Worm (Caenorhabditis elegans) whole organism, L1 larva: ENCODE measurements around the gene Y43F8B.29.

Experiments
- ama-1 ChIP-seq: fragments of 150-350 bp; optimal IDR thresholded peaks from 2 replicates; lab custom pipeline; 2014
- ceh-88 ChIP-seq: fragments of 200-800 bp; sonication (Bioruptor generic); IDR thresholded peaks from 2 replicates; pipeline ENCODE4 v1.3.6; 2022; ENCODE audit warnings: missing genetic modification characterization, missing compliant biosample characterization
- ces-1 ChIP-seq: fragments of 150-350 bp; optimal IDR thresholded peaks from 2 replicates; lab custom pipeline; 2014; ENCODE audit warnings: missing biosample characterization, missing genetic modification reagents, missing genetic modification characterization
- elt-3 ChIP-seq, 6 experiments: fragments of 150-350 bp in 1 of 6; sonication (generic microtip); optimal IDR thresholded peaks; 2 replicates each; lab custom pipeline; 2017 to 2018; ENCODE audit warnings: missing biosample characterization in 6 of 6, missing genetic modification characterization in 6 of 6, inconsistent platforms in 1 of 6
- fkh-10 ChIP-seq: sonication (generic microtip); optimal IDR thresholded peaks from 2 replicates; lab custom pipeline; 2017; ENCODE audit warnings: missing biosample characterization, missing genetic modification reagents, missing genetic modification characterization
- lin-13 ChIP-seq: fragments of 150-350 bp; optimal IDR thresholded peaks from 2 replicates; lab custom pipeline; 2014; ENCODE audit warnings: missing biosample characterization, missing genetic modification reagents, missing genetic modification characterization
- lin-35 ChIP-seq, 2 experiments: fragments of 150-350 bp; optimal IDR thresholded peaks; 2 replicates each; lab custom pipeline; 2014; ENCODE audit warnings: missing biosample characterization in 2 of 2, missing genetic modification characterization in 2 of 2, missing genetic modification reagents in 2 of 2
- mdl-1 ChIP-seq, 2 experiments: fragments of 150-350 bp; optimal IDR thresholded peaks; 2 replicates each; lab custom pipeline; 2014 to 2017; ENCODE audit warnings: missing biosample characterization in 2 of 2, missing genetic modification characterization in 2 of 2, inconsistent platforms in 1 of 2
- mef-2 ChIP-seq: fragments of 150-350 bp; optimal IDR thresholded peaks from 2 replicates; lab custom pipeline; 2014; ENCODE audit warnings: missing biosample characterization, missing genetic modification characterization
- nhr-11 ChIP-seq: fragments of 150-350 bp; optimal IDR thresholded peaks from 2 replicates; lab custom pipeline; 2014; ENCODE audit warnings: missing biosample characterization, missing genetic modification characterization
- sptf-1 ChIP-seq: fragments of 150-350 bp; optimal IDR thresholded peaks from 2 replicates; lab custom pipeline; 2014; ENCODE audit warnings: missing biosample characterization, missing genetic modification characterization
- ztf-4 ChIP-seq: fragments of 150-350 bp; optimal IDR thresholded peaks from 2 replicates; lab custom pipeline; 2014; ENCODE audit warnings: missing biosample characterization, missing genetic modification characterization

ce11 chrV:19482535-19482934 is 8.9 kb upstream of the Y43F8B.29 start, which contains the start of gene Y43F8B.22:
- TF ChIP-seq fkh-10 (GFP tag; lab: Kevin White, UChicago) (no peak), ces-1 (no peak), nhr-11 (tag; lab: Kevin White, UChicago) (no peak), ztf-4 (no peak), mef-2 (tag; lab: Kevin White, UChicago) (no peak), mdl-1 (tag; optimal IDR thresholded peaks at IDR 0.05; lab: Kevin White, UChicago) (no peak), lin-35 (GFP tag; optimal IDR thresholded peaks at IDR 0.05; lab: Kevin White, UChicago) (no peak), ceh-88 (no peak), sptf-1 (tag; lab: Kevin White, UChicago) (no peak), lin-13 (GFP tag; lab: Kevin White, UChicago) (no peak), ama-1 (lab: Kevin White, UChicago) (no peak), elt-3 (tag; optimal IDR thresholded peaks at IDR 0.05; lab: Kevin White, UChicago) (no peak)
